Worm (Caenorhabditis elegans): Measurements from ENCODE around the gene mel-11.

DNA sequence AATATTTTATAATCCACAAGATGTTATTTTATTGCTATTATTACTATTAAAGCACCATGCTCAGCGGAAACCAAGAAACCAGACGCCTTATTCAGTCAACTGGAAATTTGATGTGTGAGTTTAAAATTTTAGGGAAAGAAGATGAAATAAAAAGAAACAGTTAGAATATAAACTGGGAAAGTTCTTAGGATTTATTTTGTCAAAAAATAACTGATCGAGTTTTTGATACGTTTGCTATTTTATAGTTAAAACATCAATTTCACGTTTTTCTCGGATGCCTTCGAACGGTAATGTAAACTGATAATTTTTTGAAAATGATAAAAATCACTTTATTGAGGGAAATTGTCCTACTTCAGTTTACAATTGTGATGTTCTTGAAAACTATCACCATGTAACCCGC, 14.1 kb downstream of the mel-11 start, which contains the start of gene C06C3.3:
- TF ChIP-seq ceh-13 (GFP tag; optimal IDR thresholded peaks at IDR 0.05): no peak
- no peak for TF ChIP-seq ama-1 (optimal IDR thresholded peaks at IDR 0.05)
- TF ChIP-seq hmbx-1 (tag; optimal IDR thresholded peaks at IDR 0.05): no peak
- TF ChIP-seq aly-1 (tag; optimal IDR thresholded peaks at IDR 0.05): no peak
- no peak for TF ChIP-seq ets-7 (tag; optimal IDR thresholded peaks at IDR 0.05)
- no peak for TF ChIP-seq tra-4 (tag; optimal IDR thresholded peaks at IDR 0.05)
